Fruit fly (Drosophila melanogaster) whole organism, embryonic: ENCODE measurements around the gene CG2854.

Source experiments
- Antp ChIP-seq: fragments of 200-800 bp; sonication (Bioruptor generic); optimal IDR thresholded peaks from 3 replicates; lab custom pipeline; 2016; ENCODE audit warnings: missing biosample characterization, missing genetic modification characterization
- Atf6 ChIP-seq: fragments of 200-800 bp; sonication (Bioruptor generic); IDR thresholded peaks from 2 replicates; pipeline ENCODE4 v1.3.6; 2022; ENCODE audit warnings: missing biosample characterization, missing genetic modification characterization
- CG11456 ChIP-seq: fragments of 200-800 bp; sonication (Bioruptor generic); IDR thresholded peaks from 3 replicates; pipeline ENCODE4 v1.3.6; 2022; ENCODE audit warnings: missing biosample characterization, missing genetic modification characterization
- CG13287 ChIP-seq: fragments of 200-800 bp; sonication (Bioruptor generic); IDR thresholded peaks from 2 replicates; pipeline ENCODE4 v1.3.6; 2022; ENCODE audit warnings: missing biosample characterization, missing genetic modification characterization; ENCODE audit not compliant: partially characterized antibody
- CG13775 ChIP-seq: fragments of 200-800 bp; sonication (Bioruptor generic); optimal IDR thresholded peaks from 3 replicates; lab custom pipeline; 2017; ENCODE audit warnings: missing biosample characterization, mild to moderate bottlenecking, missing genetic modification characterization
- CG14667 ChIP-seq: fragments of 200-800 bp; sonication (Bioruptor generic); IDR thresholded peaks from 2 replicates; pipeline ENCODE4 v1.3.6; 2022; ENCODE audit warnings: missing biosample characterization, missing genetic modification characterization
- CG1529 ChIP-seq: fragments of 200-800 bp; sonication (Bioruptor generic); optimal IDR thresholded peaks from 3 replicates; lab custom pipeline; 2018; ENCODE audit warnings: missing biosample characterization, missing genetic modification characterization
- CG16813 ChIP-seq: fragments of 200-800 bp; sonication (Bioruptor generic); IDR thresholded peaks from 3 replicates; pipeline ENCODE4 v1.3.6; 2022; ENCODE audit warnings: missing biosample characterization, missing genetic modification characterization; ENCODE audit not compliant: partially characterized antibody
- CG16863 ChIP-seq: fragments of 200-800 bp; sonication (Bioruptor generic); optimal IDR thresholded peaks from 3 replicates; lab custom pipeline; 2016; ENCODE audit warnings: missing biosample characterization, missing genetic modification characterization
- CG17829 ChIP-seq: fragments of 200-800 bp; optimal IDR thresholded peaks from 2 replicates; lab custom pipeline; 2019; ENCODE audit warnings: missing biosample characterization, mild to moderate bottlenecking, missing genetic modification characterization, moderate library complexity
- CG2875 ChIP-seq: fragments of 200-800 bp; sonication (Bioruptor generic); optimal IDR thresholded peaks from 2 replicates; lab custom pipeline; 2017; ENCODE audit warnings: missing biosample characterization, mild to moderate bottlenecking, missing genetic modification characterization, missing genetic modification reagents
- CG31388 ChIP-seq: fragments of 200-800 bp; sonication (Bioruptor generic); optimal IDR thresholded peaks from 2 replicates; lab custom pipeline; 2016; ENCODE audit warnings: missing biosample characterization, missing genetic modification characterization
- CG3847 ChIP-seq: fragments of 200-800 bp; sonication (Bioruptor generic); IDR thresholded peaks from 2 replicates; pipeline ENCODE4 v1.3.6; 2022; ENCODE audit warnings: missing biosample characterization, missing genetic modification characterization
- CG4730 ChIP-seq: fragments of 200-800 bp; sonication (Bioruptor generic); IDR thresholded peaks from 2 replicates; pipeline ENCODE4 v1.3.6; 2022; ENCODE audit warnings: missing biosample characterization, missing genetic modification characterization
- CG7357 ChIP-seq: fragments of 200-800 bp; sonication (Bioruptor generic); IDR thresholded peaks from 3 replicates; pipeline ENCODE4 v1.3.6; 2022; ENCODE audit warnings: missing biosample characterization, missing genetic modification characterization
- CG8478 ChIP-seq: fragments of >200 bp; optimal IDR thresholded peaks from 2 replicates; lab custom pipeline; 2018
- CG8924 ChIP-seq: fragments of 200-800 bp; optimal IDR thresholded peaks from 3 replicates; lab custom pipeline; 2019; ENCODE audit warnings: missing biosample characterization, mild to moderate bottlenecking, missing genetic modification characterization, moderate library complexity
- Camta ChIP-seq: fragments of 200-800 bp; sonication (Bioruptor generic); optimal IDR thresholded peaks from 2 replicates; lab custom pipeline; 2016; ENCODE audit warnings: missing biosample characterization, missing genetic modification characterization
- Dfd ChIP-seq, 2 experiments: fragments of >200 bp; optimal IDR thresholded peaks; 2 replicates each; lab custom pipeline; 2017; ENCODE audit warnings: missing biosample characterization in 2 of 2, missing genetic modification characterization in 2 of 2
- Gsc ChIP-seq: fragments of 200-800 bp; sonication (Bioruptor generic); IDR thresholded peaks from 2 replicates; pipeline ENCODE4 v1.3.6; 2022; ENCODE audit warnings: missing biosample characterization, missing genetic modification characterization
- Hand ChIP-seq: fragments of 200-800 bp; sonication (Bioruptor generic); optimal IDR thresholded peaks from 2 replicates; lab custom pipeline; 2017; ENCODE audit warnings: mild to moderate bottlenecking, missing biosample characterization, missing genetic modification reagents, missing genetic modification characterization
- Hey ChIP-seq: fragments of 200-800 bp; sonication (Bioruptor generic); optimal IDR thresholded peaks from 3 replicates; lab custom pipeline; 2018; ENCODE audit warnings: missing biosample characterization, mild to moderate bottlenecking, missing genetic modification characterization
- Hr78 ChIP-seq, 2 experiments: fragments of 200-800 bp in 1 of 2; fragments of >200 bp in 1 of 2; sonication (Bioruptor generic) in 1 of 2; optimal IDR thresholded peaks; 2 replicates each; lab custom pipeline; 2017 to 2019; ENCODE audit warnings: missing biosample characterization in 2 of 2, missing genetic modification characterization in 2 of 2, mild to moderate bottlenecking in 1 of 2, moderate library complexity in 1 of 2
- Spps ChIP-seq: fragments of 200-800 bp; sonication (Bioruptor generic); optimal IDR thresholded peaks from 2 replicates; lab custom pipeline; 2018; ENCODE audit warnings: missing biosample characterization, mild to moderate bottlenecking, missing genetic modification characterization
- Sry-β ChIP-seq: fragments of 200-800 bp; sonication (Bioruptor generic); optimal IDR thresholded peaks from 2 replicates; lab custom pipeline; 2018; ENCODE audit warnings: missing biosample characterization, mild to moderate bottlenecking, missing genetic modification characterization, moderate library complexity
- Xbp1 ChIP-seq: fragments of 200-800 bp; sonication (Bioruptor generic); optimal IDR thresholded peaks from 3 replicates; lab custom pipeline; 2016; ENCODE audit warnings: missing biosample characterization, mild to moderate bottlenecking, missing genetic modification characterization
- bab2 ChIP-seq: fragments of 200-800 bp; sonication (Bioruptor generic); optimal IDR thresholded peaks from 2 replicates; lab custom pipeline; 2016; ENCODE audit warnings: missing biosample characterization, missing genetic modification characterization
- bcd ChIP-seq: fragments of 200-800 bp; sonication (Bioruptor generic); optimal IDR thresholded peaks from 2 replicates; lab custom pipeline; 2017; ENCODE audit warnings: missing biosample characterization, mild to moderate bottlenecking, missing genetic modification characterization
- bsh ChIP-seq, 2 experiments: fragments of 200-800 bp; sonication (Bioruptor generic); optimal IDR thresholded peaks; 2 replicates each; lab custom pipeline; 2017 to 2018; ENCODE audit warnings: mild to moderate bottlenecking in 2 of 2, missing biosample characterization in 2 of 2, missing genetic modification characterization in 2 of 2, moderate library complexity in 1 of 2
- crc ChIP-seq: fragments of 200-800 bp; sonication (Bioruptor generic); optimal IDR thresholded peaks from 2 replicates; lab custom pipeline; 2016; ENCODE audit warnings: missing biosample characterization, missing genetic modification characterization
- da ChIP-seq: fragments of 200-800 bp; sonication (Bioruptor generic); optimal IDR thresholded peaks from 2 replicates; lab custom pipeline; 2016; ENCODE audit warnings: missing biosample characterization, missing genetic modification characterization
- fru ChIP-seq: fragments of >200 bp; optimal IDR thresholded peaks from 2 replicates; lab custom pipeline; 2017
- gcm ChIP-seq: fragments of 200-800 bp; sonication (Bioruptor generic); optimal IDR thresholded peaks from 2 replicates; lab custom pipeline; 2019; ENCODE audit warnings: missing biosample characterization, mild to moderate bottlenecking, missing genetic modification characterization, moderate library complexity
- ham ChIP-seq: fragments of 200-800 bp; sonication (Bioruptor generic); IDR thresholded peaks from 2 replicates; pipeline ENCODE4 v1.3.6; 2022; ENCODE audit warnings: missing biosample characterization, missing genetic modification characterization
- hb ChIP-seq: fragments of 200-800 bp; sonication (Bioruptor generic); IDR thresholded peaks from 3 replicates; pipeline ENCODE4 v1.3.6; 2022; ENCODE audit warnings: missing biosample characterization, missing genetic modification characterization; ENCODE audit not compliant: partially characterized antibody
- inv ChIP-seq: fragments of 200-800 bp; sonication (Bioruptor generic); IDR thresholded peaks from 2 replicates; pipeline ENCODE4 v1.3.6; 2022; ENCODE audit warnings: missing biosample characterization, missing genetic modification characterization; ENCODE audit not compliant: partially characterized antibody
- jumu ChIP-seq: fragments of 200-800 bp; sonication (Bioruptor generic); optimal IDR thresholded peaks from 3 replicates; lab custom pipeline; 2016; ENCODE audit warnings: missing biosample characterization, missing genetic modification characterization
- ken ChIP-seq: fragments of 200-800 bp; sonication (Bioruptor generic); IDR thresholded peaks from 3 replicates; pipeline ENCODE4 v1.3.6; 2022; ENCODE audit warnings: missing biosample characterization, missing genetic modification characterization
- lov ChIP-seq, 2 experiments: fragments of 200-800 bp in 1 of 2; fragments of >200 bp in 1 of 2; sonication (Bioruptor generic) in 1 of 2; IDR thresholded peaks in 1 of 2; optimal IDR thresholded peaks in 1 of 2; 2 replicates in 1 of 2; 3 replicates in 1 of 2; pipeline versions ENCODE4 v1.3.6 to Lab custom; 2017 to 2022; ENCODE audit warnings: missing biosample characterization in 1 of 2, missing genetic modification characterization in 1 of 2
- luna ChIP-seq: fragments of 200-800 bp; sonication (Bioruptor generic); optimal IDR thresholded peaks from 2 replicates; lab custom pipeline; 2016; ENCODE audit warnings: missing biosample characterization, missing genetic modification characterization
- mld ChIP-seq: fragments of 200-800 bp; sonication (Bioruptor generic); IDR thresholded peaks from 3 replicates; pipeline ENCODE4 v1.3.6; 2022; ENCODE audit warnings: missing biosample characterization, missing genetic modification characterization; ENCODE audit not compliant: partially characterized antibody
- nom ChIP-seq: fragments of 200-800 bp; sonication (Bioruptor generic); optimal IDR thresholded peaks from 2 replicates; lab custom pipeline; 2017; ENCODE audit warnings: missing biosample characterization, missing genetic modification characterization, mild to moderate bottlenecking, moderate library complexity, missing genetic modification reagents
- pnt ChIP-seq: fragments of 200-800 bp; sonication (Bioruptor generic); optimal IDR thresholded peaks from 3 replicates; lab custom pipeline; 2016; ENCODE audit warnings: missing biosample characterization, missing genetic modification characterization
- row ChIP-seq: fragments of 200-800 bp; sonication (Bioruptor generic); IDR thresholded peaks from 3 replicates; pipeline ENCODE4 v1.3.6; 2022; ENCODE audit warnings: missing biosample characterization, missing genetic modification characterization
- scrt ChIP-seq: fragments of 200-800 bp; sonication (Bioruptor generic); optimal IDR thresholded peaks from 2 replicates; lab custom pipeline; 2018; ENCODE audit warnings: missing biosample characterization, mild to moderate bottlenecking, missing genetic modification characterization, moderate library complexity
- tio ChIP-seq: fragments of 200-800 bp; sonication (Bioruptor generic); optimal IDR thresholded peaks from 2 replicates; lab custom pipeline; 2017; ENCODE audit warnings: missing biosample characterization, missing genetic modification characterization, inconsistent platforms
- tna ChIP-seq: fragments of 200-800 bp; sonication (Bioruptor generic); IDR thresholded peaks from 2 replicates; pipeline ENCODE4 v1.3.6; 2022; ENCODE audit warnings: missing biosample characterization, missing genetic modification characterization; ENCODE audit not compliant: partially characterized antibody
- trh ChIP-seq: fragments of 200-800 bp; sonication (Bioruptor generic); optimal IDR thresholded peaks from 2 replicates; lab custom pipeline; 2016; ENCODE audit warnings: missing biosample characterization, missing genetic modification characterization
- ttk ChIP-seq: fragments of 200-800 bp; sonication (Bioruptor generic); IDR thresholded peaks from 2 replicates; pipeline ENCODE4 v2.1.2; 2022; ENCODE audit warnings: missing biosample characterization, missing genetic modification characterization

The CG2854 gene

dm6 chrX:2300293-2301068 is 26.4 kb upstream of the CG2854 start (continued):
- TF ChIP-seq mld (GFP tag; lab: Robert Waterston, UW), result no peak
- TF ChIP-seq Atf6 (GFP tag; lab: Robert Waterston, UW), result peak; percentile 95
- TF ChIP-seq pnt (GFP tag; lab: Kevin White, UChicago), result peak; percentile 88
- peak; percentile 84 for TF ChIP-seq Hey (tag; lab: Kevin White, UChicago)
- TF ChIP-seq trh, result peak; percentile 81
- peak; percentile 86 for TF ChIP-seq scrt
- TF ChIP-seq ken (GFP tag; lab: Robert Waterston, UW), result peak; percentile 99
- no peak for TF ChIP-seq Dfd (GFP tag; optimal IDR thresholded peaks at IDR 0.05; lab: Kevin White, UChicago)
- peak; percentile 83 for TF ChIP-seq Camta
- peak; percentile 97 for TF ChIP-seq CG11456 (GFP tag; lab: Robert Waterston, UW)
- peak; percentile 92 for TF ChIP-seq CG13775 (GFP tag; lab: Kevin White, UChicago)
- peak in 1 of 2 experiments; percentile 84 for TF ChIP-seq Hr78 (GFP tag; optimal IDR thresholded peaks at IDR 0.05; lab: Kevin White, UChicago)
- peak; percentile 96 for TF ChIP-seq CG14667
- TF ChIP-seq CG2875 (GFP tag; lab: Kevin White, UChicago), result peak; percentile 96
- peak; percentile 88 for TF ChIP-seq Spps (tag; lab: Kevin White, UChicago)
- peak; percentile 95 for TF ChIP-seq CG4730 (GFP tag; lab: Robert Waterston, UW)
- peak; percentile 76 for TF ChIP-seq crc
- peak; percentile 82 for TF ChIP-seq ham (GFP tag; lab: Robert Waterston, UW)
- TF ChIP-seq inv (GFP tag; lab: Robert Waterston, UW), result no peak
- TF ChIP-seq CG7357 (GFP tag; lab: Robert Waterston, UW), result peak; percentile 89
- peak; percentile 95 for TF ChIP-seq CG8924 (tag; lab: Kevin White, UChicago)
- TF ChIP-seq bcd (GFP tag; lab: Kevin White, UChicago), result peak; percentile 95
- TF ChIP-seq CG8478, result no peak
- peak; percentile 90 for TF ChIP-seq jumu
- peak; percentile 94 for TF ChIP-seq Antp (GFP tag; lab: Kevin White, UChicago)
- peak; percentile 69 for TF ChIP-seq Sry-β
- TF ChIP-seq row (GFP tag; lab: Robert Waterston, UW), result peak; percentile 94
- TF ChIP-seq bsh (GFP tag; optimal IDR thresholded peaks at IDR 0.05; lab: Kevin White, UChicago), result peak; percentile 97 to 98
- no peak for TF ChIP-seq luna (GFP tag; lab: Kevin White, UChicago)
- TF ChIP-seq CG13287 (GFP tag; lab: Robert Waterston, UW), result peak; percentile 17; the same call in 1 of the 2 replicates
- no peak for TF ChIP-seq CG16813 (GFP tag; lab: Robert Waterston, UW)
- TF ChIP-seq Hand (GFP tag; lab: Kevin White, UChicago), result peak; percentile 90
- TF ChIP-seq nom (GFP tag; lab: Kevin White, UChicago), result peak; percentile 91
- peak; percentile 94 for TF ChIP-seq gcm
- TF ChIP-seq ttk (GFP tag; lab: Robert Waterston, UW), result peak; percentile 97
- peak; percentile 81 for TF ChIP-seq tio
- TF ChIP-seq tna (GFP tag; lab: Robert Waterston, UW), result no peak
- peak; percentile 93 for TF ChIP-seq bab2 (GFP tag; lab: Kevin White, UChicago)
- no peak for TF ChIP-seq hb (GFP tag; lab: Robert Waterston, UW)
- TF ChIP-seq Xbp1 (GFP tag; lab: Kevin White, UChicago), result peak; percentile 94
- peak; percentile 74 for TF ChIP-seq CG31388 (GFP tag; lab: Kevin White, UChicago)
- peak; percentile 96 for TF ChIP-seq CG3847 (GFP tag; lab: Robert Waterston, UW)
- TF ChIP-seq CG1529 (GFP tag; lab: Kevin White, UChicago), result peak; percentile 96
- TF ChIP-seq CG16863 (GFP tag; lab: Kevin White, UChicago), result peak; percentile 96
- TF ChIP-seq Gsc, result peak; percentile 94
- TF ChIP-seq da (GFP tag; lab: Kevin White, UChicago), result peak; percentile 90
- peak; percentile 92 for TF ChIP-seq CG17829 (tag; lab: Kevin White, UChicago)
- no peak for TF ChIP-seq fru (lab: Kevin White, UChicago)
- no peak for TF ChIP-seq lov (optimal IDR thresholded peaks at IDR 0.05; lab: Kevin White, UChicago)
- TF ChIP-seq lov (GFP tag; IDR thresholded peaks at IDR 0.05; lab: Robert Waterston, UW), result peak; percentile 96
